Fruit fly (Drosophila melanogaster) whole organism, pupa: ENCODE results near the gene CG43880.

Experiments
- CG13204 ChIP-seq: fragments of 200-800 bp; sonication (Bioruptor generic); optimal IDR thresholded peaks from 2 replicates; lab custom pipeline; 2018; ENCODE audit warnings: missing biosample characterization, mild to moderate bottlenecking, missing genetic modification characterization, moderate library complexity
- CG15710 ChIP-seq: fragments of 200-800 bp; sonication (Bioruptor generic); optimal IDR thresholded peaks from 2 replicates; lab custom pipeline; 2018; ENCODE audit warnings: missing biosample characterization, mild to moderate bottlenecking, missing genetic modification characterization, moderate library complexity
- CG17806 ChIP-seq: fragments of 200-800 bp; sonication (Bioruptor generic); optimal IDR thresholded peaks from 2 replicates; lab custom pipeline; 2018; ENCODE audit warnings: missing biosample characterization, mild to moderate bottlenecking, missing genetic modification characterization, moderate library complexity
- CG4496 ChIP-seq: fragments of 200-800 bp; sonication (Bioruptor generic); IDR thresholded peaks from 3 replicates; pipeline ENCODE4 v1.3.6; 2022; ENCODE audit warnings: missing biosample characterization, missing genetic modification characterization
- CG8159 ChIP-seq: fragments of 200-800 bp; sonication (Bioruptor generic); optimal IDR thresholded peaks from 3 replicates; lab custom pipeline; 2018; ENCODE audit warnings: missing biosample characterization, mild to moderate bottlenecking, missing genetic modification characterization, moderate library complexity
- D1 ChIP-seq: fragments of 200-800 bp; sonication (Bioruptor generic); optimal IDR thresholded peaks from 2 replicates; lab custom pipeline; 2018; ENCODE audit warnings: missing biosample characterization, mild to moderate bottlenecking, missing genetic modification characterization, moderate library complexity
- EcR ChIP-seq: fragments of 200-800 bp; sonication (Bioruptor generic); optimal IDR thresholded peaks from 3 replicates; lab custom pipeline; 2019; ENCODE audit warnings: missing biosample characterization, missing genetic modification characterization, mild to moderate bottlenecking, moderate library complexity, missing genetic modification reagents
- Ets98B ChIP-seq: fragments of 200-800 bp; sonication (Bioruptor generic); IDR thresholded peaks from 2 replicates; pipeline ENCODE4 v1.3.6; 2022; ENCODE audit warnings: missing biosample characterization, missing genetic modification characterization
- Pif1A ChIP-seq: fragments of 200-800 bp; sonication (Bioruptor generic); optimal IDR thresholded peaks from 3 replicates; lab custom pipeline; 2016; ENCODE audit warnings: missing biosample characterization, missing genetic modification characterization
- Snoo ChIP-seq: fragments of 200-800 bp; sonication (Bioruptor generic); optimal IDR thresholded peaks from 3 replicates; lab custom pipeline; 2017; ENCODE audit warnings: missing biosample characterization, mild to moderate bottlenecking, missing genetic modification characterization, inconsistent platforms
- gl ChIP-seq: fragments of 200-800 bp; sonication (Bioruptor generic); optimal IDR thresholded peaks from 2 replicates; lab custom pipeline; 2018; ENCODE audit warnings: missing biosample characterization, mild to moderate bottlenecking, missing genetic modification characterization

DNA sequence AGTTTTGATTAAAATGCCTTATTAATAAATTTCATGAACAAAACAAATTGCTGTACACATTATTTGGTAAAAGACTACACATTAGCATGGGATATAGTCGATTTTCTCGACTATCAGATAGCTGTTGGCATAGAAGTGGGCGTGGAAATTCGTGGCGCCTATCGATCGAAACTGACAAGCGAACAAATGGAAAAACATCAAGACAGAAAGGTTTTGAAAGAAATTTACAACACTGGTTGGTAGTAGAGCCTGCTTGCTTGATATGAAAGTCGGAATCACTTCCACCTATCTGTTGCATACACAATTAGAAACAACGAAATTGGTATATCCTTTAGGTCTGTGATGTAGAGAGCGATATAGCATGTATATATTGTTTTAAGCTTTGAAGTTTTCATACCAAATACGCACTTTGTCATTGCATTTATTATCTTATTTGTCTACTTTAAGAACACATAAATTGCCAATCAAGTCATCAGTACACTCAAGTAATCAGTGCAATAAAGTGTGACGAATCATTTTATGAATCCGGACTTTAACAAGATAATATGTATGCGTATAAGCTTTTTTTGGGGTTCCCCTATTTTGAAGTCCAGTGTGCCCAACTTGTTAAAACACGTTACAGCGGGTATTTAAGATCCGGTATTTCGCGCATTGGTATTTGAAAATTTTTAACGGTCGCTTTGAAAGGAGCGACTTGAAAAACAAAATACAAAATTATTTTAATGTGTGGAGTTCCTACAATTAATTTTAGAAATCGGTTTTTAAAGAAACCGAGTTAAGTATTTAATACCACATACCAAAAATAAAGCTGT is 30.1 kb downstream of the CG43880 start:
- TF ChIP-seq CG15710 (tag; lab: Kevin White, UChicago), result no peak
- no peak for TF ChIP-seq EcR (GFP tag; lab: Kevin White, UChicago)
- no peak for TF ChIP-seq gl
- TF ChIP-seq D1, result no peak
- TF ChIP-seq Ets98B, result no peak
- TF ChIP-seq CG8159 (tag; lab: Kevin White, UChicago), result no peak
- no peak for TF ChIP-seq Snoo (tag; lab: Kevin White, UChicago)
- TF ChIP-seq CG4496, result no peak
- no peak for TF ChIP-seq CG17806 (tag; lab: Kevin White, UChicago)
- TF ChIP-seq CG13204 (GFP tag; lab: Kevin White, UChicago), result no peak
- TF ChIP-seq Pif1A (GFP tag; lab: Kevin White, UChicago), result no peak
